Fruit fly (Drosophila melanogaster): ENCODE measurements around the gene Ir94e.

Gene Ir94e

dm6 chr3R:23358565-23359138 lies 46.7 kb upstream of the Ir94e start, which contains the start of gene RpS3 (continued):
- peak; percentile 2 for TF ChIP-seq D (optimal IDR thresholded peaks at IDR 0.05)
- TF ChIP-seq D (GFP tag; optimal IDR thresholded peaks at IDR 0.05): no peak
- TF ChIP-seq CG11696 (GFP tag; IDR thresholded peaks at IDR 0.05): no peak
- TF ChIP-seq Med (GFP tag): peak; percentile 57
- no peak for TF ChIP-seq inv (GFP tag; IDR thresholded peaks at IDR 0.05; ENCODE audit: partially characterized antibody)
- no peak for TF ChIP-seq CG5245 (GFP tag; optimal IDR thresholded peaks at IDR 0.05)
- TF ChIP-seq Hsf (GFP tag; optimal IDR thresholded peaks at IDR 0.05): no peak
- peak; percentile 22 for TF ChIP-seq CG13296 (GFP tag; optimal IDR thresholded peaks at IDR 0.05)
- TF ChIP-seq CG3995 (GFP tag; optimal IDR thresholded peaks at IDR 0.05): peak; percentile 8
- 0 out of 3 replicates have a peak, but pooled peaks have one; percentile 31 for TF ChIP-seq dysf (GFP tag; IDR thresholded peaks at IDR 0.05)
- TF ChIP-seq CG2875 (GFP tag; optimal IDR thresholded peaks at IDR 0.05): peak; percentile 44
- TF ChIP-seq CG17328 (GFP tag; IDR thresholded peaks at IDR 0.05): no peak
- peak; percentile 13 for TF ChIP-seq CG1529 (GFP tag; optimal IDR thresholded peaks at IDR 0.05)
- TF ChIP-seq vnd (GFP tag; IDR thresholded peaks at IDR 0.05; ENCODE audit: partially characterized antibody): no peak
- TF ChIP-seq MBD-R2 (GFP tag; IDR thresholded peaks at IDR 0.05): peak; percentile 30; the same call in 1 of the 2 replicates
- TF ChIP-seq nau (GFP tag; optimal IDR thresholded peaks at IDR 0.05): no peak
- TF ChIP-seq ato (GFP tag; IDR thresholded peaks at IDR 0.05; ENCODE audit: partially characterized antibody): no peak
- TF ChIP-seq row (GFP tag; IDR thresholded peaks at IDR 0.05): 0 out of 3 replicates have a peak, but pooled peaks have one; percentile 8
- TF ChIP-seq insv (GFP tag; optimal IDR thresholded peaks at IDR 0.05): peak in 1 of 2 experiments; percentile 35
- no peak; the same call in 1 of the 3 replicates for TF ChIP-seq CG17361 (GFP tag; IDR thresholded peaks at IDR 0.05)
- no peak for TF ChIP-seq Dref (GFP tag; IDR thresholded peaks at IDR 0.05)
- TF ChIP-seq CG6654 (GFP tag; optimal IDR thresholded peaks at IDR 0.05): no peak
- TF ChIP-seq CG33213 (GFP tag; optimal IDR thresholded peaks at IDR 0.05): no peak
- peak; percentile 64 for TF ChIP-seq CG15514 (GFP tag; optimal IDR thresholded peaks at IDR 0.05)
- peak; percentile 39 for TF ChIP-seq odd (GFP tag; optimal IDR thresholded peaks at IDR 0.05)
- no peak for TF ChIP-seq mam (GFP tag; optimal IDR thresholded peaks at IDR 0.05)
- no peak for TF ChIP-seq gce (GFP tag; IDR thresholded peaks at IDR 0.05)
- peak; percentile 30 for TF ChIP-seq NfI (GFP tag; optimal IDR thresholded peaks at IDR 0.05)
- TF ChIP-seq CG4360 (GFP tag; IDR thresholded peaks at IDR 0.05): peak; percentile 81
- no peak for TF ChIP-seq CG16779 (GFP tag; IDR thresholded peaks at IDR 0.05)
- TF ChIP-seq mld (GFP tag; IDR thresholded peaks at IDR 0.05; ENCODE audit: partially characterized antibody): no peak
- TF ChIP-seq lilli (GFP tag; optimal IDR thresholded peaks at IDR 0.05): no peak
- TF ChIP-seq C15 (GFP tag; IDR thresholded peaks at IDR 0.05): no peak
- no peak for TF ChIP-seq al (GFP tag; IDR thresholded peaks at IDR 0.05)
- no peak; the same call in 1 of the 2 replicates for TF ChIP-seq CG14014 (GFP tag; IDR thresholded peaks at IDR 0.05)
- TF ChIP-seq Meics (GFP tag; optimal IDR thresholded peaks at IDR 0.05): no peak
- peak; percentile 38 for TF ChIP-seq Nf-YC (tag; optimal IDR thresholded peaks at IDR 0.05)
- no peak for TF ChIP-seq seq (GFP tag; IDR thresholded peaks at IDR 0.05)
- no peak for TF ChIP-seq hth (optimal IDR thresholded peaks at IDR 0.05)
- peak; percentile 34 for TF ChIP-seq CG10431 (GFP tag; optimal IDR thresholded peaks at IDR 0.05)
- peak; percentile 13 for TF ChIP-seq Nf-YB (GFP tag; optimal IDR thresholded peaks at IDR 0.05)
- no peak for TF ChIP-seq cwo (GFP tag; optimal IDR thresholded peaks at IDR 0.05)
- no peak for TF ChIP-seq eve (GFP tag; optimal IDR thresholded peaks at IDR 0.05)
- TF ChIP-seq gem (tag; optimal IDR thresholded peaks at IDR 0.05): peak; percentile 36
- TF ChIP-seq CG1602 (GFP tag; optimal IDR thresholded peaks at IDR 0.05): no peak
- no peak for TF ChIP-seq CG1024 (GFP tag; IDR thresholded peaks at IDR 0.05)
- no peak for TF ChIP-seq Mad (GFP tag; optimal IDR thresholded peaks at IDR 0.05)
- TF ChIP-seq CG3407 (GFP tag; optimal IDR thresholded peaks at IDR 0.05): peak; percentile 3
- no peak for TF ChIP-seq danr (GFP tag; IDR thresholded peaks at IDR 0.05)
- TF ChIP-seq Lim3 (GFP tag; IDR thresholded peaks at IDR 0.05): no peak
- TF ChIP-seq CG11504 (tag; optimal IDR thresholded peaks at IDR 0.05): peak; percentile 57

All from whole organism, embryonic.